Fruit fly (Drosophila melanogaster) whole organism, prepupa: Measurements from ENCODE around the gene Taf10b.

Experiments used
- Blimp-1 ChIP-seq: fragments of 200-800 bp; sonication (Bioruptor generic); optimal IDR thresholded peaks from 3 replicates; lab custom pipeline; 2017; ENCODE audit warnings: missing biosample characterization, missing genetic modification characterization, mild to moderate bottlenecking, moderate library complexity, missing genetic modification reagents
- CG10669 ChIP-seq: fragments of 200-800 bp; sonication (Bioruptor generic); optimal IDR thresholded peaks from 3 replicates; lab custom pipeline; 2018; ENCODE audit warnings: missing biosample characterization, mild to moderate bottlenecking, missing genetic modification characterization, moderate library complexity
- CG11902 ChIP-seq: fragments of 200-800 bp; sonication (Bioruptor generic); optimal IDR thresholded peaks from 3 replicates; lab custom pipeline; 2016; ENCODE audit warnings: missing biosample characterization, missing genetic modification characterization
- CG15336 ChIP-seq: fragments of 200-800 bp; sonication (Bioruptor generic); IDR thresholded peaks from 2 replicates; pipeline ENCODE4 v1.3.6; 2022; ENCODE audit warnings: missing biosample characterization, missing genetic modification characterization
- CG1621 ChIP-seq: fragments of 200-800 bp; sonication (Bioruptor generic); optimal IDR thresholded peaks from 3 replicates; lab custom pipeline; 2018; ENCODE audit warnings: missing biosample characterization, mild to moderate bottlenecking, missing genetic modification characterization
- CG16779 ChIP-seq: fragments of 200-800 bp; sonication (Bioruptor generic); optimal IDR thresholded peaks from 3 replicates; lab custom pipeline; 2017; ENCODE audit warnings: missing biosample characterization, mild to moderate bottlenecking, missing genetic modification characterization
- CG3032 ChIP-seq: fragments of 200-800 bp; optimal IDR thresholded peaks from 2 replicates; lab custom pipeline; 2019; ENCODE audit warnings: missing biosample characterization, mild to moderate bottlenecking, missing genetic modification characterization, moderate library complexity
- CG32006 ChIP-seq: fragments of 200-800 bp; sonication (Bioruptor generic); optimal IDR thresholded peaks from 3 replicates; lab custom pipeline; 2017; ENCODE audit warnings: missing biosample characterization, mild to moderate bottlenecking, missing genetic modification characterization
- CG34406 ChIP-seq: fragments of 200-800 bp; sonication (Bioruptor generic); optimal IDR thresholded peaks from 3 replicates; lab custom pipeline; 2016; ENCODE audit warnings: missing biosample characterization, missing genetic modification characterization
- CG3919 ChIP-seq: fragments of 200-800 bp; sonication (Bioruptor generic); optimal IDR thresholded peaks from 3 replicates; lab custom pipeline; 2016; ENCODE audit warnings: missing biosample characterization, missing genetic modification characterization
- CG4318 ChIP-seq: fragments of 200-800 bp; sonication (Bioruptor generic); optimal IDR thresholded peaks from 3 replicates; lab custom pipeline; 2017; ENCODE audit warnings: missing biosample characterization, mild to moderate bottlenecking, missing genetic modification characterization
- CG6163 ChIP-seq: fragments of 200-800 bp; sonication (Bioruptor generic); IDR thresholded peaks from 3 replicates; pipeline ENCODE4 v1.3.6; 2022; ENCODE audit warnings: missing biosample characterization, missing genetic modification characterization
- CG6808 ChIP-seq: fragments of 200-800 bp; sonication (Bioruptor generic); optimal IDR thresholded peaks from 3 replicates; lab custom pipeline; 2017; ENCODE audit warnings: missing biosample characterization, missing genetic modification characterization, mild to moderate bottlenecking, moderate library complexity, missing genetic modification reagents
- CG6854 ChIP-seq: fragments of 200-800 bp; sonication (Bioruptor generic); optimal IDR thresholded peaks from 2 replicates; lab custom pipeline; 2017; ENCODE audit warnings: missing biosample characterization, mild to moderate bottlenecking, missing genetic modification characterization
- CG7368 ChIP-seq: fragments of 200-800 bp; sonication (Bioruptor generic); optimal IDR thresholded peaks from 3 replicates; lab custom pipeline; 2016; ENCODE audit warnings: missing biosample characterization, missing genetic modification characterization
- CG8319 ChIP-seq: fragments of 200-800 bp; sonication (Bioruptor generic); optimal IDR thresholded peaks from 3 replicates; lab custom pipeline; 2016; ENCODE audit warnings: missing biosample characterization, missing genetic modification characterization
- CG8632 ChIP-seq: fragments of 200-800 bp; sonication (Bioruptor generic); optimal IDR thresholded peaks from 3 replicates; lab custom pipeline; 2016; ENCODE audit warnings: missing biosample characterization, missing genetic modification characterization
- Eip75B ChIP-seq: fragments of 200-800 bp; sonication (Bioruptor generic); optimal IDR thresholded peaks from 3 replicates; lab custom pipeline; 2016; ENCODE audit warnings: missing biosample characterization, missing genetic modification characterization
- Eip78C ChIP-seq: fragments of 200-800 bp; sonication (Bioruptor generic); peaks from one replicate; lab custom pipeline; 2016; ENCODE audit warnings: missing biosample characterization, missing genetic modification characterization
- Eip93F ChIP-seq: fragments of 200-800 bp; sonication (Bioruptor generic); optimal IDR thresholded peaks from 2 replicates; lab custom pipeline; 2016; ENCODE audit warnings: missing biosample characterization, mild to moderate bottlenecking, missing genetic modification characterization
- Ets21C ChIP-seq: fragments of 200-800 bp; sonication (Bioruptor generic); optimal IDR thresholded peaks from 3 replicates; lab custom pipeline; 2016; ENCODE audit warnings: missing biosample characterization, missing genetic modification characterization
- Hr38 ChIP-seq: sonication (Bioruptor generic); optimal IDR thresholded peaks from 2 replicates; lab custom pipeline; 2016; ENCODE audit warnings: missing biosample characterization, missing genetic modification characterization
- Hr4 ChIP-seq: fragments of 200-800 bp; sonication (Bioruptor generic); optimal IDR thresholded peaks from 3 replicates; lab custom pipeline; 2016; ENCODE audit warnings: missing biosample characterization, missing genetic modification characterization
- Lpt ChIP-seq: fragments of 200-800 bp; sonication (Bioruptor generic); optimal IDR thresholded peaks from 3 replicates; lab custom pipeline; 2016; ENCODE audit warnings: missing biosample characterization, missing genetic modification characterization
- OdsH ChIP-seq: fragments of 200-800 bp; sonication (Bioruptor generic); optimal IDR thresholded peaks from 3 replicates; lab custom pipeline; 2016; ENCODE audit warnings: missing biosample characterization, missing genetic modification characterization
- Sox14 ChIP-seq: fragments of 200-800 bp; sonication (Bioruptor generic); optimal IDR thresholded peaks from 3 replicates; lab custom pipeline; 2016; ENCODE audit warnings: missing biosample characterization, missing genetic modification characterization
- achi ChIP-seq: fragments of 200-800 bp; sonication (Bioruptor generic); optimal IDR thresholded peaks from 3 replicates; lab custom pipeline; 2016; ENCODE audit warnings: missing biosample characterization, missing genetic modification characterization
- acj6 ChIP-seq: fragments of 200-800 bp; sonication (Bioruptor generic); optimal IDR thresholded peaks from 3 replicates; lab custom pipeline; 2016; ENCODE audit warnings: missing biosample characterization, missing genetic modification characterization
- dsx ChIP-seq: fragments of 200-800 bp; optimal IDR thresholded peaks from 3 replicates; lab custom pipeline; 2019; ENCODE audit warnings: missing biosample characterization, mild to moderate bottlenecking, missing genetic modification characterization, moderate library complexity; ENCODE audit not compliant: poor library complexity, severe bottlenecking
- eg ChIP-seq: fragments of 200-800 bp; sonication (Bioruptor generic); IDR thresholded peaks from 3 replicates; pipeline ENCODE4 v1.3.6; 2022; ENCODE audit warnings: missing biosample characterization, missing genetic modification characterization
- esn ChIP-seq: fragments of 200-800 bp; sonication (Bioruptor generic); optimal IDR thresholded peaks from 2 replicates; lab custom pipeline; 2016; ENCODE audit warnings: missing biosample characterization, mild to moderate bottlenecking, missing genetic modification characterization, moderate library complexity
- fd85E ChIP-seq: fragments of 200-800 bp; sonication (Bioruptor generic); optimal IDR thresholded peaks from 3 replicates; lab custom pipeline; 2016; ENCODE audit warnings: missing biosample characterization, missing genetic modification characterization
- fkh ChIP-seq: fragments of 200-800 bp; sonication (Bioruptor generic); optimal IDR thresholded peaks from 3 replicates; lab custom pipeline; 2017; ENCODE audit warnings: missing biosample characterization, mild to moderate bottlenecking, missing genetic modification characterization, moderate library complexity
- lz ChIP-seq: fragments of 200-800 bp; sonication (Bioruptor generic); optimal IDR thresholded peaks from 3 replicates; lab custom pipeline; 2016; ENCODE audit warnings: missing biosample characterization, missing genetic modification characterization
- net ChIP-seq: fragments of 200-800 bp; sonication (Bioruptor generic); optimal IDR thresholded peaks from 3 replicates; lab custom pipeline; 2016; ENCODE audit warnings: missing biosample characterization, missing genetic modification characterization
- pdm3 ChIP-seq: fragments of 200-800 bp; sonication (Bioruptor generic); optimal IDR thresholded peaks from 3 replicates; lab custom pipeline; 2016; ENCODE audit warnings: missing biosample characterization, missing genetic modification characterization
- salr ChIP-seq, 2 experiments: fragments of 200-800 bp; sonication (Bioruptor generic); optimal IDR thresholded peaks; 3 replicates each; lab custom pipeline; 2016 to 2018; ENCODE audit warnings: missing biosample characterization in 2 of 2, missing genetic modification characterization in 2 of 2, mild to moderate bottlenecking in 1 of 2
- spab ChIP-seq: fragments of 200-800 bp; sonication (Bioruptor generic); optimal IDR thresholded peaks from 2 replicates; lab custom pipeline; 2017; ENCODE audit warnings: missing biosample characterization, mild to moderate bottlenecking, missing genetic modification characterization, missing genetic modification reagents
- ss ChIP-seq, 2 experiments: fragments of 200-800 bp; sonication (Bioruptor generic); optimal IDR thresholded peaks; 2 replicates in 1 of 2; 3 replicates in 1 of 2; lab custom pipeline; 2017 to 2018; ENCODE audit warnings: mild to moderate bottlenecking in 2 of 2, missing biosample characterization in 2 of 2, missing genetic modification characterization in 2 of 2, moderate library complexity in 1 of 2
- svp ChIP-seq: fragments of 200-800 bp; sonication (Bioruptor generic); peaks from one replicate; lab custom pipeline; 2016; ENCODE audit warnings: missing biosample characterization, missing genetic modification characterization
- topi ChIP-seq: fragments of 200-800 bp; sonication (Bioruptor generic); optimal IDR thresholded peaks from 3 replicates; lab custom pipeline; 2016; ENCODE audit warnings: missing biosample characterization, missing genetic modification characterization

The Taf10b gene

dm6 chr2L:2767627-2768026 is at the start of gene Taf10b, which contains the start of gene Taf10:
TSS of gene Taf10b (minus strand) at chr2L:2767845.
TSS of gene Taf10 (plus strand) at chr2L:2767890.
- TF ChIP-seq dsx (GFP tag; lab: Kevin White, UChicago) (peak; percentile 72), CG1621 (peak; percentile 99), esn (peak; percentile 37), net (GFP tag; lab: Kevin White, UChicago) (no peak), Eip78C (GFP tag; lab: Kevin White, UChicago) (peak; percentile 31), Ets21C (GFP tag; lab: Kevin White, UChicago) (no peak), CG6854 (peak; percentile 39), OdsH (no peak), svp (GFP tag; lab: Kevin White, UChicago) (no peak), achi (no peak), Sox14 (GFP tag; lab: Kevin White, UChicago) (peak; percentile 37), CG6163 (GFP tag; lab: Robert Waterston, UW) (0 out of 3 replicates have a peak, but pooled peaks have one; percentile 23), CG16779 (tag; lab: Kevin White, UChicago) (no peak), fkh (peak; percentile 88)

DNA sequence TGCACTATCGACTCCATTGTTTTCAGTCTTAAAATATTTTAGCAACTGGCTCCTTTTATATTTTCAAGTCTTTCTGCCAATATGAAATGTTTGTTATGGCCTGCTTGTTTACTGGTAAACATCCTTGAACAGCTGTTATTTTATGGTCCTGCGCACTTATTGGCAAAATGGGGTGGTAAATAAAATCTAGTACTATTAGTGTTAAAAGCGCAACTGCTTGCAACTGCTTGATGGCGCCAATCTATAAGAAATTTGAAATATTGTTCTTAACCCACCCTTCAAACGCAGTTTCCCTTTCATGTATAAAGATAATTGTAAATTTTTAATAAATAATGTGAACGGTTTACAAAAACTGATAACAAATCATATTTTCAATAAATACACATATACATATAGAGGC is 48.0 kb upstream of the Taf10b start, which contains the start of gene G6P:
Gene G6P (minus strand): TSS at position 88 of the 400 bp plus-strand sequence.
- no peak for TF ChIP-seq CG10669
- no peak for TF ChIP-seq Eip75B (GFP tag; lab: Kevin White, UChicago)
- TF ChIP-seq spab (GFP tag; lab: Kevin White, UChicago), result no peak
- TF ChIP-seq lz (GFP tag; lab: Kevin White, UChicago), result no peak
- no peak for TF ChIP-seq CG6808 (GFP tag; lab: Kevin White, UChicago)
- TF ChIP-seq CG16779 (tag; lab: Kevin White, UChicago), result no peak
- TF ChIP-seq CG3919 (GFP tag; lab: Kevin White, UChicago), result no peak
- TF ChIP-seq acj6, result no peak
- TF ChIP-seq CG6163 (GFP tag; lab: Robert Waterston, UW), result no peak
- TF ChIP-seq fkh, result no peak
- no peak for TF ChIP-seq svp (GFP tag; lab: Kevin White, UChicago)

- TF ChIP-seq Eip78C (GFP tag; lab: Kevin White, UChicago) (no peak), CG7368 (GFP tag; lab: Kevin White, UChicago) (no peak), lz (GFP tag; lab: Kevin White, UChicago) (no peak), CG11902 (GFP tag; lab: Kevin White, UChicago) (no peak), Blimp-1 (GFP tag; lab: Kevin White, UChicago) (no peak), pdm3 (GFP tag; lab: Kevin White, UChicago) (no peak)
These were observed 44.5 kb upstream of the Taf10b start, which contains the start of gene CG2964 for dm6 chr2L:2812137-2812536. TSS of gene CG2964 (plus strand) at chr2L:2812437.

DNA sequence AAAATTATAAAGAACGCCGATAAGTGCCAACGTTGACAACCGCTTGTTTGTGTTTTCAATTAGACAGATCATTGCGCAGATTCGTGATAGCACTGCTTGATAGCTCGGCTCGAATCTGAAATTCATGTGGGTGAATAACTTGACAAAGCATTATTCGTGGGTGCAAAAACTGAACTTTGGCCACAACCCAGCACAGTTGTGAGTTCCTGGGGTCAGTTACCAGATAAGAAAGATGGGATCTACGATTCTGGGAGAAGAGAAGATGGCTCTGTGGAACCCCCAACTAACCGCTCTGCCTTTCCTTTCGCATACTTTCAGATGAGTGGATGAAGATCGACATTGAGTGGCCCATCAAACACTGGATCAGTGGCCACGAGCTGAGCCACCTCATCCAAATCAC is 43.2 kb upstream of the Taf10b start:
- peak; percentile 96 for TF ChIP-seq svp (GFP tag; lab: Kevin White, UChicago)
- TF ChIP-seq eg (GFP tag; lab: Robert Waterston, UW), result no peak
- no peak for TF ChIP-seq Hr4 (GFP tag; lab: Kevin White, UChicago)

- no peak for TF ChIP-seq CG4318 (GFP tag; lab: Kevin White, UChicago)
- TF ChIP-seq pdm3 (GFP tag; lab: Kevin White, UChicago), result no peak
- TF ChIP-seq CG15336, result no peak
- TF ChIP-seq esn, result no peak
- TF ChIP-seq CG11902 (GFP tag; lab: Kevin White, UChicago), result no peak
- no peak for TF ChIP-seq CG32006
- TF ChIP-seq spab (GFP tag; lab: Kevin White, UChicago), result no peak
- TF ChIP-seq salr (GFP tag; optimal IDR thresholded peaks at IDR 0.05; lab: Kevin White, UChicago), result no peak
- TF ChIP-seq fd85E (GFP tag; lab: Kevin White, UChicago), result no peak
- TF ChIP-seq CG3032 (tag; lab: Kevin White, UChicago), result no peak
- no peak for TF ChIP-seq CG8632
- no peak for TF ChIP-seq CG34406 (GFP tag; lab: Kevin White, UChicago)
- no peak for TF ChIP-seq CG1621
- TF ChIP-seq CG7368 (GFP tag; lab: Kevin White, UChicago), result no peak
- no peak for TF ChIP-seq acj6
- no peak for TF ChIP-seq Eip93F
- TF ChIP-seq Eip78C (GFP tag; lab: Kevin White, UChicago), result peak; percentile 25
- no peak for TF ChIP-seq topi (GFP tag; lab: Kevin White, UChicago)
- TF ChIP-seq Hr38 (GFP tag; lab: Kevin White, UChicago), result no peak
- no peak for TF ChIP-seq achi
- peak in 1 of 2 experiments; percentile 47 for TF ChIP-seq ss (GFP tag; optimal IDR thresholded peaks at IDR 0.05; lab: Kevin White, UChicago)
- peak; percentile 3 for TF ChIP-seq Eip75B (GFP tag; lab: Kevin White, UChicago)
- no peak for TF ChIP-seq CG8319
- TF ChIP-seq eg (GFP tag; lab: Robert Waterston, UW), result peak; percentile 28; the same call in 1 of the 3 replicates
- TF ChIP-seq Lpt, result no peak
These were observed 40.5 kb upstream of the Taf10b start for dm6 chr2L:2808038-2808699.
